Worm (Caenorhabditis elegans) whole organism, midembryonic: ENCODE results near the gene clc-13.

Experiments
- T22C8.4 ChIP-seq: fragments of 200-800 bp; sonication (Bioruptor generic); IDR thresholded peaks from 2 replicates; pipeline ENCODE4 v1.3.6; 2022; ENCODE audit warnings: missing genetic modification characterization, missing compliant biosample characterization
- cog-1 ChIP-seq: sonication (generic microtip); optimal IDR thresholded peaks from 2 replicates; lab custom pipeline; 2016; ENCODE audit warnings: missing genetic modification characterization, missing compliant biosample characterization
- flt-1 ChIP-seq: fragments of 200-800 bp; sonication (Bioruptor generic); IDR thresholded peaks from 2 replicates; pipeline ENCODE4 v1.3.6; 2022; ENCODE audit warnings: missing genetic modification characterization, missing compliant biosample characterization
- klf-2 ChIP-seq: fragments of 200-800 bp; sonication (Bioruptor generic); conservative IDR thresholded peaks from 2 replicates; pipeline ENCODE4 v1.3.6; 2022; ENCODE audit warnings: missing genetic modification reagents, missing genetic modification characterization, missing compliant biosample characterization
- med-1 ChIP-seq: sonication (generic microtip); optimal IDR thresholded peaks from 2 replicates; lab custom pipeline; 2017; ENCODE audit warnings: missing genetic modification characterization, mild to moderate bottlenecking, missing compliant biosample characterization, antibody characterized with exemption, missing genetic modification reagents; ENCODE audit not compliant: insufficient read depth
- ref-1 ChIP-seq: fragments of 200-800 bp; sonication (Bioruptor generic); conservative IDR thresholded peaks from 2 replicates; pipeline ENCODE4 v1.3.6; 2022; ENCODE audit warnings: missing genetic modification reagents, missing genetic modification characterization, missing compliant biosample characterization
- tab-1 ChIP-seq: fragments of 200-800 bp; sonication (Bioruptor generic); IDR thresholded peaks from 2 replicates; pipeline ENCODE4 v1.3.6; 2022; ENCODE audit warnings: missing genetic modification characterization, missing compliant biosample characterization
- ztf-29 ChIP-seq: fragments of 200-800 bp; sonication (Bioruptor generic); IDR thresholded peaks from 2 replicates; pipeline ENCODE4 v1.3.6; 2022; ENCODE audit warnings: missing genetic modification reagents, missing genetic modification characterization, missing compliant biosample characterization

- no peak for TF ChIP-seq flt-1 (GFP tag; lab: Robert Waterston, UW)
- no peak for TF ChIP-seq klf-2
- no peak for TF ChIP-seq tab-1 (GFP tag; lab: Robert Waterston, UW)
- TF ChIP-seq med-1 (GFP tag; lab: Kevin White, UChicago): no peak
- TF ChIP-seq ref-1 (GFP tag; lab: Robert Waterston, UW): no peak
- TF ChIP-seq T22C8.4 (GFP tag; lab: Robert Waterston, UW): no peak
- no peak for TF ChIP-seq ztf-29 (GFP tag; lab: Robert Waterston, UW)
- no peak for TF ChIP-seq cog-1
These were observed 48.6 kb upstream of the clc-13 start, which contains the start of gene efl-1 for ce11 chrV:16965655-16966054.
